Worm (Caenorhabditis elegans) whole organism, L4 larva: ENCODE measurements around the gene C06H5.6.

Experiments used
- D1046.2 ChIP-seq: fragments of 200-800 bp; sonication (Bioruptor generic); IDR thresholded peaks from 2 replicates; pipeline ENCODE4 v1.3.6; 2022; ENCODE audit warnings: missing genetic modification characterization, missing compliant biosample characterization
- F44E2.7 ChIP-seq: fragments of 200-800 bp; sonication (Bioruptor generic); IDR thresholded peaks from 2 replicates; pipeline ENCODE4 v2.1.2; 2022; ENCODE audit warnings: missing genetic modification characterization, missing compliant biosample characterization
- F49E8.2 ChIP-seq: sonication (generic microtip); optimal IDR thresholded peaks from 2 replicates; lab custom pipeline; 2016; ENCODE audit warnings: missing compliant biosample characterization, mild to moderate bottlenecking, missing genetic modification characterization, borderline replicate concordance
- R02D3.7 ChIP-seq: fragments of 150-350 bp; sonication (generic microtip); optimal IDR thresholded peaks from 3 replicates; lab custom pipeline; 2014; ENCODE audit warnings: missing biosample characterization, missing genetic modification characterization
- T20F7.1 ChIP-seq: fragments of 200-800 bp; sonication (Bioruptor generic); optimal IDR thresholded peaks from 2 replicates; lab custom pipeline; 2018; ENCODE audit warnings: mild to moderate bottlenecking, missing genetic modification characterization, missing compliant biosample characterization
- T26A8.4 ChIP-seq: fragments of 200-800 bp; sonication (Bioruptor generic); IDR thresholded peaks from 2 replicates; pipeline ENCODE4 v1.3.6; 2022; ENCODE audit warnings: missing genetic modification characterization, missing compliant biosample characterization
- Y48G9A.11 ChIP-seq: fragments of 200-800 bp; sonication (Bioruptor generic); IDR thresholded peaks from 2 replicates; pipeline ENCODE4 v1.3.6; 2022; ENCODE audit warnings: missing genetic modification reagents, missing genetic modification characterization, missing compliant biosample characterization
- ama-1 ChIP-seq: fragments of 150-350 bp; optimal IDR thresholded peaks from 2 replicates; lab custom pipeline; 2014; ENCODE audit warnings: inconsistent platforms, mixed read lengths
- attf-4 ChIP-seq: sonication (generic microtip); optimal IDR thresholded peaks from 3 replicates; lab custom pipeline; 2017; ENCODE audit warnings: missing biosample characterization, missing genetic modification characterization
- ceh-28 ChIP-seq: fragments of 150-350 bp; optimal IDR thresholded peaks from 2 replicates; lab custom pipeline; 2014; ENCODE audit warnings: missing biosample characterization, missing genetic modification reagents, missing genetic modification characterization
- ceh-32 ChIP-seq: sonication (generic microtip); optimal IDR thresholded peaks from 2 replicates; lab custom pipeline; 2016; ENCODE audit warnings: mild to moderate bottlenecking, missing genetic modification characterization, missing compliant biosample characterization; ENCODE audit not compliant: poor library complexity
- ceh-44 ChIP-seq: fragments of 200-800 bp; sonication (Bioruptor generic); IDR thresholded peaks from 2 replicates; pipeline ENCODE4 v1.3.6; 2022; ENCODE audit warnings: missing genetic modification reagents, missing genetic modification characterization, missing compliant biosample characterization
- ceh-82 ChIP-seq: sonication (generic microtip); optimal IDR thresholded peaks from 2 replicates; lab custom pipeline; 2017; ENCODE audit warnings: missing biosample characterization, missing genetic modification characterization
- cey-2 ChIP-seq: sonication (generic microtip); optimal IDR thresholded peaks from 3 replicates; lab custom pipeline; 2017; ENCODE audit warnings: missing genetic modification characterization, mild to moderate bottlenecking, missing compliant biosample characterization, antibody characterized with exemption, borderline replicate concordance; ENCODE audit not compliant: insufficient read depth
- ctbp-1 ChIP-seq: fragments of 200-800 bp; sonication (Bioruptor generic); IDR thresholded peaks from 2 replicates; pipeline ENCODE4 v1.3.6; 2022; ENCODE audit warnings: missing genetic modification reagents, missing genetic modification characterization, missing compliant biosample characterization
- daf-12 ChIP-seq: fragments of 150-350 bp; optimal IDR thresholded peaks from 2 replicates; lab custom pipeline; 2014; ENCODE audit warnings: missing biosample characterization, missing genetic modification reagents, missing genetic modification characterization
- daf-16 ChIP-seq, 3 experiments: sonication (generic microtip); optimal IDR thresholded peaks; 2 replicates each; lab custom pipeline; 2016 to 2017; ENCODE audit warnings: missing genetic modification characterization in 3 of 3, missing genetic modification reagents in 3 of 3, mild to moderate bottlenecking in 2 of 3, missing compliant biosample characterization in 2 of 3, missing biosample characterization in 1 of 3, moderate library complexity in 1 of 3
- daf-19 ChIP-seq: fragments of 200-800 bp; sonication (Bioruptor generic); conservative IDR thresholded peaks from 2 replicates; pipeline ENCODE4 v1.3.6; 2022; ENCODE audit warnings: missing genetic modification characterization, missing compliant biosample characterization
- dmd-6 ChIP-seq: fragments of 200-800 bp; sonication (Bioruptor generic); IDR thresholded peaks from 2 replicates; pipeline ENCODE4 v1.3.6; 2022; ENCODE audit warnings: missing genetic modification reagents, missing genetic modification characterization, missing compliant biosample characterization
- dmd-9 ChIP-seq: fragments of 200-800 bp; sonication (Bioruptor generic); IDR thresholded peaks from 2 replicates; pipeline ENCODE4 v1.3.6; 2022; ENCODE audit warnings: missing genetic modification reagents, missing genetic modification characterization, missing compliant biosample characterization
- duxl-1 ChIP-seq: sonication (generic microtip); optimal IDR thresholded peaks from 2 replicates; lab custom pipeline; 2016; ENCODE audit warnings: mild to moderate bottlenecking, missing genetic modification characterization, moderate library complexity, missing compliant biosample characterization; ENCODE audit not compliant: poor library complexity
- fkh-10 ChIP-seq: fragments of 150-350 bp; optimal IDR thresholded peaks from 2 replicates; lab custom pipeline; 2014; ENCODE audit warnings: missing biosample characterization, missing genetic modification reagents, missing genetic modification characterization
- fos-1 ChIP-seq: fragments of 150-350 bp; optimal IDR thresholded peaks from 2 replicates; lab custom pipeline; 2014; ENCODE audit warnings: missing biosample characterization, missing genetic modification characterization
- hmg-1.1 ChIP-seq: fragments of 200-800 bp; sonication (Bioruptor generic); IDR thresholded peaks from 2 replicates; pipeline ENCODE4 v1.3.6; 2022; ENCODE audit warnings: missing genetic modification reagents, missing genetic modification characterization, missing compliant biosample characterization
- jun-1 ChIP-seq: fragments of 150-350 bp; optimal IDR thresholded peaks from 2 replicates; lab custom pipeline; 2014; ENCODE audit warnings: missing biosample characterization, missing genetic modification reagents, missing genetic modification characterization
- lin-1 ChIP-seq: fragments of 200-800 bp; sonication (Bioruptor generic); IDR thresholded peaks from 2 replicates; pipeline ENCODE4 v1.3.6; 2022; ENCODE audit warnings: missing genetic modification reagents, missing genetic modification characterization, missing compliant biosample characterization
- lin-13 ChIP-seq: fragments of 150-350 bp; optimal IDR thresholded peaks from 2 replicates; lab custom pipeline; 2014; ENCODE audit warnings: missing biosample characterization, missing genetic modification reagents, missing genetic modification characterization
- lin-15B ChIP-seq: fragments of 150-350 bp; sonication (generic microtip); optimal IDR thresholded peaks from 3 replicates; lab custom pipeline; 2014; ENCODE audit warnings: missing biosample characterization, missing genetic modification characterization
- lin-29 ChIP-seq: fragments of 200-800 bp; sonication (Bioruptor generic); IDR thresholded peaks from 2 replicates; pipeline ENCODE4 v1.3.6; 2022; ENCODE audit warnings: missing genetic modification reagents, missing genetic modification characterization, missing compliant biosample characterization
- lin-38 ChIP-seq: fragments of 200-800 bp; sonication (Bioruptor generic); IDR thresholded peaks from 2 replicates; pipeline ENCODE4 v1.3.6; 2022; ENCODE audit warnings: missing genetic modification reagents, missing genetic modification characterization, missing compliant biosample characterization
- madf-5 ChIP-seq, 2 experiments: fragments of 200-800 bp; sonication (Bioruptor generic); IDR thresholded peaks; 2 replicates each; pipeline ENCODE4 v1.3.6; 2022; ENCODE audit warnings: missing compliant biosample characterization in 2 of 2, missing genetic modification characterization in 2 of 2
- mdl-1 ChIP-seq, 2 experiments: fragments of 150-350 bp in 1 of 2; sonication (generic microtip) in 1 of 2; optimal IDR thresholded peaks; 2 replicates each; lab custom pipeline; 2014 to 2017; ENCODE audit warnings: missing biosample characterization in 2 of 2, missing genetic modification characterization in 2 of 2
- mdt-29 ChIP-seq: fragments of 200-800 bp; sonication (Bioruptor generic); IDR thresholded peaks from 2 replicates; pipeline ENCODE4 v1.3.6; 2022; ENCODE audit warnings: missing genetic modification reagents, missing genetic modification characterization, missing compliant biosample characterization
- mep-1 ChIP-seq: fragments of 150-350 bp; sonication (generic microtip); optimal IDR thresholded peaks from 3 replicates; lab custom pipeline; 2014; ENCODE audit warnings: missing biosample characterization, missing genetic modification characterization
- mes-2 ChIP-seq: sonication (generic microtip); optimal IDR thresholded peaks from 2 replicates; lab custom pipeline; 2016; ENCODE audit warnings: missing genotype, mild to moderate bottlenecking, missing genetic modification characterization, missing compliant biosample characterization; ENCODE audit not compliant: poor library complexity, severe bottlenecking
- nhr-10 ChIP-seq: fragments of 150-350 bp; optimal IDR thresholded peaks from 2 replicates; lab custom pipeline; 2014; ENCODE audit warnings: missing biosample characterization, missing genetic modification characterization
- nhr-41 ChIP-seq: fragments of 200-800 bp; sonication (Bioruptor generic); IDR thresholded peaks from 2 replicates; pipeline ENCODE4 v1.3.6; 2022; ENCODE audit warnings: missing genetic modification reagents, missing genetic modification characterization, missing compliant biosample characterization
- nhr-48 ChIP-seq: sonication (generic microtip); optimal IDR thresholded peaks from 2 replicates; lab custom pipeline; 2016; ENCODE audit warnings: mild to moderate bottlenecking, missing genetic modification characterization, missing compliant biosample characterization
- nhr-77 ChIP-seq: fragments of 150-350 bp; optimal IDR thresholded peaks from 2 replicates; lab custom pipeline; 2014; ENCODE audit warnings: missing biosample characterization, missing genetic modification characterization
- php-3 ChIP-seq: fragments of 200-800 bp; sonication (Bioruptor generic); IDR thresholded peaks from 2 replicates; pipeline ENCODE4 v1.3.6; 2022; ENCODE audit warnings: missing genetic modification reagents, missing genetic modification characterization, missing compliant biosample characterization
- pqm-1 ChIP-seq: sonication (generic microtip); optimal IDR thresholded peaks from 2 replicates; lab custom pipeline; 2017; ENCODE audit warnings: missing biosample characterization, missing genetic modification characterization
- saeg-2 ChIP-seq: fragments of 200-800 bp; sonication (Bioruptor generic); IDR thresholded peaks from 2 replicates; pipeline ENCODE4 v1.3.6; 2022; ENCODE audit warnings: missing genetic modification reagents, missing genetic modification characterization, missing compliant biosample characterization
- sdz-12 ChIP-seq: fragments of 200-800 bp; sonication (Bioruptor generic); optimal IDR thresholded peaks from 2 replicates; lab custom pipeline; 2018; ENCODE audit warnings: mild to moderate bottlenecking, missing genetic modification characterization, missing compliant biosample characterization
- snpc-4 ChIP-seq: fragments of 150-350 bp; optimal IDR thresholded peaks from 2 replicates; lab custom pipeline; 2014; ENCODE audit warnings: missing biosample characterization, missing genetic modification characterization
- spr-3 ChIP-seq: fragments of 200-800 bp; sonication (Bioruptor generic); optimal IDR thresholded peaks from 2 replicates; lab custom pipeline; 2018; ENCODE audit warnings: mild to moderate bottlenecking, missing genetic modification characterization, missing compliant biosample characterization
- unc-130 ChIP-seq: sonication (generic microtip); optimal IDR thresholded peaks from 2 replicates; lab custom pipeline; 2016; ENCODE audit warnings: missing genetic modification reagents, missing genetic modification characterization, missing compliant biosample characterization
- unc-62 ChIP-seq, 3 experiments: fragments of 150-350 bp in 1 of 3; sonication (generic microtip); optimal IDR thresholded peaks in 2 of 3; peaks in 1 of 3; 1 replicate in 1 of 3; 2 replicates in 2 of 3; lab custom pipeline; 2014 to 2017; ENCODE audit warnings: missing biosample characterization in 3 of 3, missing genetic modification characterization in 3 of 3, missing genetic modification reagents in 3 of 3, missing genotype in 1 of 3
- vab-7 ChIP-seq: fragments of 200-800 bp; sonication (Bioruptor generic); IDR thresholded peaks from 2 replicates; pipeline ENCODE4 v1.3.6; 2022; ENCODE audit warnings: missing genetic modification reagents, missing genetic modification characterization, missing compliant biosample characterization
- zfp-3 ChIP-seq: fragments of 200-800 bp; sonication (Bioruptor generic); conservative IDR thresholded peaks from 2 replicates; pipeline ENCODE4 v1.3.6; 2022; ENCODE audit warnings: missing genetic modification reagents, missing genetic modification characterization, missing compliant biosample characterization
- zip-2 ChIP-seq: fragments of 150-350 bp; optimal IDR thresholded peaks from 2 replicates; lab custom pipeline; 2014; ENCODE audit warnings: missing biosample characterization, missing genetic modification characterization
- ztf-11 ChIP-seq: fragments of 150-350 bp; optimal IDR thresholded peaks from 2 replicates; lab custom pipeline; 2014; ENCODE audit warnings: missing biosample characterization, missing genetic modification characterization

C06H5.6 gene

ce11 chrV:17921423-17921822 is 32.6 kb upstream of the C06H5.6 start, which contains the start of gene E01B7.2 (continued):
- TF ChIP-seq mep-1 (tag; lab: Kevin White, UChicago) (peak; percentile 61), pqm-1 (tag; lab: Kevin White, UChicago) (no peak), lin-1 (GFP tag; lab: Robert Waterston, UW) (no peak), nhr-48 (tag; lab: Kevin White, UChicago) (no peak), daf-12 (tag; lab: Kevin White, UChicago) (no peak), php-3 (GFP tag; lab: Robert Waterston, UW) (no peak), mdl-1 (tag; optimal IDR thresholded peaks at IDR 0.05; lab: Kevin White, UChicago) (no peak), T26A8.4 (no peak), nhr-41 (GFP tag; lab: Robert Waterston, UW) (no peak), zfp-3 (no peak), dmd-6 (GFP tag; lab: Robert Waterston, UW) (no peak; the same call in 1 of the 2 replicates), mes-2 (tag; lab: Kevin White, UChicago) (peak; percentile 84), ceh-28 (tag; lab: Kevin White, UChicago) (no peak), ceh-44 (GFP tag; lab: Robert Waterston, UW) (no peak), F44E2.7 (GFP tag; lab: Robert Waterston, UW) (no peak), daf-19 (GFP tag; lab: Robert Waterston, UW) (no peak), lin-38 (peak; percentile 98), lin-29 (no peak), nhr-10 (tag; lab: Kevin White, UChicago) (no peak), unc-130 (no peak), fkh-10 (peak; percentile 15), mdt-29 (GFP tag; lab: Robert Waterston, UW) (no peak), daf-16 (GFP tag; optimal IDR thresholded peaks at IDR 0.05; lab: Kevin White, UChicago) (no peak), daf-16 (tag; optimal IDR thresholded peaks at IDR 0.05; lab: Kevin White, UChicago) (peak; percentile 4), dmd-9 (GFP tag; lab: Robert Waterston, UW) (no peak), R02D3.7 (tag; lab: Kevin White, UChicago) (no peak), unc-62 (GFP tag; optimal IDR thresholded peaks at IDR 0.05 in 1 of 2; lab: Kevin White, UChicago) (peak in 1 of 2 experiments; percentile 76), unc-62 (tag; optimal IDR thresholded peaks at IDR 0.05; lab: Kevin White, UChicago) (no peak), hmg-1.1 (GFP tag; lab: Robert Waterston, UW) (0 out of 2 replicates have a peak, but pooled peaks have one; percentile 22), snpc-4 (tag; lab: Kevin White, UChicago) (no peak), ctbp-1 (GFP tag; lab: Robert Waterston, UW) (no peak), nhr-77 (no peak), ama-1 (no peak), spr-3 (GFP tag; lab: Kevin White, UChicago) (no peak), F49E8.2 (no peak), duxl-1 (peak; percentile 67), ztf-11 (tag; lab: Kevin White, UChicago) (no peak), T20F7.1 (GFP tag; lab: Kevin White, UChicago) (no peak), vab-7 (GFP tag; lab: Robert Waterston, UW) (no peak), madf-5 (GFP tag; IDR thresholded peaks at IDR 0.05; lab: Robert Waterston, UW) (no peak), fos-1 (tag; lab: Kevin White, UChicago) (no peak), Y48G9A.11 (GFP tag; lab: Robert Waterston, UW) (no peak), ceh-32 (no peak), lin-15B (no peak), D1046.2 (GFP tag; lab: Robert Waterston, UW) (no peak), jun-1 (tag; lab: Kevin White, UChicago) (no peak), lin-13 (GFP tag; lab: Kevin White, UChicago) (peak; percentile 59), attf-4 (no peak), sdz-12 (GFP tag; lab: Kevin White, UChicago) (no peak), cey-2 (tag; lab: Kevin White, UChicago) (no peak), saeg-2 (no peak), zip-2 (tag; lab: Kevin White, UChicago) (no peak), ceh-82 (no peak)
